Fruit fly (Drosophila melanogaster) whole organism, prepupa: ENCODE results near the gene VhaAC45RP.

Source experiments
- Ets21C ChIP-seq: fragments of 200-800 bp; sonication (Bioruptor generic); optimal IDR thresholded peaks from 3 replicates; lab custom pipeline; 2016; ENCODE audit warnings: missing biosample characterization, missing genetic modification characterization
- svp ChIP-seq: fragments of 200-800 bp; sonication (Bioruptor generic); peaks from one replicate; lab custom pipeline; 2016; ENCODE audit warnings: missing biosample characterization, missing genetic modification characterization

VhaAC45RP gene

DNA sequence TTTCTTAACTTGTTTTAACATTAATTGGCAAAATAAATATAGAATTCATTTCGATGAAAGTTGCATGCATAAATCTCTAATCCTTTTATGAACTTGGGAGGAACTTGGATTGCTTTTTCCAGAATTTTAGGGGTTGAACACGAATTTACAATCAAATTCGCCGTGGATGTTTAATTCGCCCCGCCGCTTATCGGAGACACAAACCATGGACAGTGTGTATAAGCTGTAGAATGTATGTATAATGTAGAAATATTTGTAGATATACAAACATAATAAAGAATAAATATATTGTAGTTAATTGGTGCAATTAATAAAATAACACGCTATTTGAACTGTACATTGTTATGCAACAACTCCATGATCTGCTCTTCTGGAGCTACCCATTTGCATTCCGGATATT is 44.5 kb downstream of the VhaAC45RP start:
- TF ChIP-seq Ets21C (GFP tag; lab: Kevin White, UChicago) = no peak
- TF ChIP-seq svp = peak; percentile 29
